Worm (Caenorhabditis elegans) whole organism, L2 larva: Measurements from ENCODE around the gene cav-2.
A peak's percentile ranks its signal among the peaks of the same experiment; 100 is the strongest.

ENCODE experiments used
- C34F6.9 ChIP-seq: fragments of 150-350 bp; optimal IDR thresholded peaks from 2 replicates; lab custom pipeline; 2014; ENCODE audit warnings: missing biosample characterization, missing genetic modification characterization
- F13H6.1 ChIP-seq: sonication (generic microtip); optimal IDR thresholded peaks from 2 replicates; lab custom pipeline; 2016; ENCODE audit warnings: missing genetic modification characterization, missing compliant biosample characterization
- R02D3.7 ChIP-seq: fragments of 150-350 bp; optimal IDR thresholded peaks from 2 replicates; lab custom pipeline; 2014; ENCODE audit warnings: missing biosample characterization, missing genetic modification characterization
- aly-2 ChIP-seq: fragments of 150-350 bp; optimal IDR thresholded peaks from 2 replicates; lab custom pipeline; 2014; ENCODE audit warnings: missing biosample characterization, missing genetic modification characterization
- ama-1 ChIP-seq: fragments of 150-350 bp; optimal IDR thresholded peaks from 2 replicates; lab custom pipeline; 2018; ENCODE audit warnings: inconsistent platforms
- ceh-16 ChIP-seq: fragments of 150-350 bp; optimal IDR thresholded peaks from 2 replicates; lab custom pipeline; 2014; ENCODE audit warnings: missing biosample characterization, missing genetic modification characterization
- ceh-82 ChIP-seq: fragments of 150-350 bp; optimal IDR thresholded peaks from 2 replicates; lab custom pipeline; 2014; ENCODE audit warnings: missing biosample characterization, missing genetic modification characterization
- crh-2 ChIP-seq: sonication (generic microtip); optimal IDR thresholded peaks from 2 replicates; lab custom pipeline; 2017; ENCODE audit warnings: missing biosample characterization, missing genetic modification characterization
- dmd-4 ChIP-seq: sonication (generic microtip); optimal IDR thresholded peaks from 2 replicates; lab custom pipeline; 2017; ENCODE audit warnings: missing biosample characterization, missing genetic modification characterization
- elt-3 ChIP-seq: sonication (generic microtip); optimal IDR thresholded peaks from 2 replicates; lab custom pipeline; 2017; ENCODE audit warnings: missing biosample characterization, missing genetic modification characterization
- fos-1 ChIP-seq: fragments of 150-350 bp; optimal IDR thresholded peaks from 2 replicates; lab custom pipeline; 2014; ENCODE audit warnings: missing biosample characterization, missing genetic modification characterization
- gmeb-1 ChIP-seq: fragments of 150-350 bp; optimal IDR thresholded peaks from 2 replicates; lab custom pipeline; 2014; ENCODE audit warnings: missing biosample characterization, missing genetic modification characterization
- lin-13 ChIP-seq: fragments of 150-350 bp; optimal IDR thresholded peaks from 2 replicates; lab custom pipeline; 2014; ENCODE audit warnings: missing biosample characterization, missing genetic modification reagents, missing genetic modification characterization
- lsy-2 ChIP-seq, 2 experiments: fragments of 150-350 bp in 1 of 2; sonication (generic microtip) in 1 of 2; optimal IDR thresholded peaks; 2 replicates each; lab custom pipeline; 2014 to 2017; ENCODE audit warnings: missing biosample characterization in 2 of 2, missing genetic modification characterization in 2 of 2
- mab-5 ChIP-seq: fragments of 150-350 bp; optimal IDR thresholded peaks from 2 replicates; lab custom pipeline; 2014; ENCODE audit warnings: missing biosample characterization, missing genetic modification characterization
- nhr-12 ChIP-seq: fragments of 150-350 bp; optimal IDR thresholded peaks from 2 replicates; lab custom pipeline; 2014; ENCODE audit warnings: missing biosample characterization, missing genetic modification characterization
- nhr-129 ChIP-seq: fragments of 150-350 bp; optimal IDR thresholded peaks from 2 replicates; lab custom pipeline; 2014; ENCODE audit warnings: missing biosample characterization, missing genetic modification characterization
- nhr-21 ChIP-seq: fragments of 150-350 bp; optimal IDR thresholded peaks from 2 replicates; lab custom pipeline; 2014; ENCODE audit warnings: missing biosample characterization, missing genetic modification characterization
- nhr-23 ChIP-seq: fragments of 150-350 bp; optimal IDR thresholded peaks from 2 replicates; lab custom pipeline; 2014; ENCODE audit warnings: missing biosample characterization, missing genetic modification reagents, missing genetic modification characterization
- nhr-237 ChIP-seq: fragments of 150-350 bp; optimal IDR thresholded peaks from 2 replicates; lab custom pipeline; 2014; ENCODE audit warnings: missing biosample characterization, missing genetic modification characterization
- nhr-25 ChIP-seq: fragments of 150-350 bp; sonication (generic microtip); optimal IDR thresholded peaks from 3 replicates; lab custom pipeline; 2014; ENCODE audit warnings: missing biosample characterization, missing genetic modification characterization
- nhr-77 ChIP-seq: fragments of 150-350 bp; optimal IDR thresholded peaks from 2 replicates; lab custom pipeline; 2014; ENCODE audit warnings: missing biosample characterization, missing genetic modification characterization
- sma-3 ChIP-seq: sonication (generic microtip); optimal IDR thresholded peaks from 2 replicates; lab custom pipeline; 2016; ENCODE audit warnings: missing genetic modification reagents, missing genetic modification characterization, missing compliant biosample characterization
- sma-9 ChIP-seq, 2 experiments: fragments of 150-350 bp in 1 of 2; sonication (generic microtip) in 1 of 2; optimal IDR thresholded peaks; 2 replicates each; lab custom pipeline; 2014 to 2016; ENCODE audit warnings: missing genetic modification characterization in 2 of 2, mild to moderate bottlenecking in 1 of 2, missing biosample characterization in 1 of 2, missing compliant biosample characterization in 1 of 2, missing genetic modification reagents in 1 of 2, moderate library complexity in 1 of 2
- snpc-4 ChIP-seq: fragments of 150-350 bp; optimal IDR thresholded peaks from 2 replicates; lab custom pipeline; 2014; ENCODE audit warnings: missing biosample characterization, missing genetic modification characterization
- unc-55 ChIP-seq: fragments of 150-350 bp; sonication (generic microtip); optimal IDR thresholded peaks from 3 replicates; lab custom pipeline; 2014; ENCODE audit warnings: missing biosample characterization, missing genetic modification reagents, missing genetic modification characterization
- zag-1 ChIP-seq: fragments of 150-350 bp; optimal IDR thresholded peaks from 2 replicates; lab custom pipeline; 2014; ENCODE audit warnings: missing biosample characterization, missing genetic modification characterization
- ztf-4 ChIP-seq: fragments of 150-350 bp; optimal IDR thresholded peaks from 2 replicates; lab custom pipeline; 2014; ENCODE audit warnings: missing biosample characterization, missing genetic modification characterization

Gene cav-2

ce11 chrV:13566967-13567366 is 10.1 kb downstream of the cav-2 start (continued):
- no peak for TF ChIP-seq aly-2 (tag; lab: Kevin White, UChicago)

DNA sequence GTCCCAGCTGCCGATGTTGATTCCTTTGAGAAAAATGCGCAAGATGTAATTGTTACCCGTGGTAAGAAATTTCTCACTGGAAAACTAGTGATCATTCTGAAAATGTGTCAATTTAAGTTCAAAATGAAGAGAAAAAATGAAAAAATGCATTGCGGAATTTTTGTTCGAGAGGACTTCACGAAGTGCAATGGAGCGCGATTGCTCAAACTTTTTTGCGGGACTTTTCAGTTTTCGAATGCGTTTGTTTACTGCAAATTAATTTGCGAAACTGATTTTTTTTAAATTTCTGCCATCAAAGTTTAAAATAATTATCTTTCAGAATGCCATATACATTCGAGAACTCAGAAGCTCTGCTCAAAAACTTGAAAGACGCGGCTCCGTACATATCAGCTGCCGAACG is 11.6 kb downstream of the cav-2 start, which contains the start of the genes nuaf-1 and bir-2:
nuaf-1 (minus strand) TSS at position 98 of the 400 bp plus-strand sequence.
bir-2 (plus strand) TSS at position 318 of the 400 bp plus-strand sequence.
- no peak for TF ChIP-seq nhr-23
- no peak for TF ChIP-seq nhr-12
- peak; percentile 50 for TF ChIP-seq sma-9 (GFP tag; optimal IDR thresholded peaks at IDR 0.05; lab: Kevin White, UChicago)
- no peak for TF ChIP-seq sma-9 (tag; optimal IDR thresholded peaks at IDR 0.05; lab: Kevin White, UChicago)
- TF ChIP-seq aly-2 (tag; lab: Kevin White, UChicago), result no peak
- peak; percentile 40 for TF ChIP-seq nhr-129 (tag; lab: Kevin White, UChicago)
- TF ChIP-seq lsy-2 (tag; optimal IDR thresholded peaks at IDR 0.05; lab: Kevin White, UChicago), result peak; percentile 10 to 68
- TF ChIP-seq nhr-237, result no peak
- no peak for TF ChIP-seq nhr-25 (tag; lab: Kevin White, UChicago)
- TF ChIP-seq snpc-4, result no peak
- peak; percentile 78 for TF ChIP-seq unc-55 (GFP tag; lab: Kevin White, UChicago)
- no peak for TF ChIP-seq elt-3 (tag; lab: Kevin White, UChicago)
- peak; percentile 31 for TF ChIP-seq F13H6.1 (tag; lab: Kevin White, UChicago)
- TF ChIP-seq crh-2 (tag; lab: Kevin White, UChicago), result peak; percentile 67
- peak; percentile 11 for TF ChIP-seq nhr-21
- TF ChIP-seq lin-13 (GFP tag; lab: Kevin White, UChicago), result peak; percentile 28
- TF ChIP-seq nhr-77 (tag; lab: Kevin White, UChicago), result no peak
- TF ChIP-seq ceh-82 (tag; lab: Kevin White, UChicago), result no peak
- TF ChIP-seq gmeb-1 (tag; lab: Kevin White, UChicago), result peak; percentile 74
- TF ChIP-seq ceh-16 (tag; lab: Kevin White, UChicago), result no peak
- peak; percentile 42 for TF ChIP-seq sma-3
- peak; percentile 62 for TF ChIP-seq C34F6.9
- TF ChIP-seq zag-1 (tag; lab: Kevin White, UChicago), result no peak
- TF ChIP-seq fos-1 (tag; lab: Kevin White, UChicago), result peak; percentile 42

DNA sequence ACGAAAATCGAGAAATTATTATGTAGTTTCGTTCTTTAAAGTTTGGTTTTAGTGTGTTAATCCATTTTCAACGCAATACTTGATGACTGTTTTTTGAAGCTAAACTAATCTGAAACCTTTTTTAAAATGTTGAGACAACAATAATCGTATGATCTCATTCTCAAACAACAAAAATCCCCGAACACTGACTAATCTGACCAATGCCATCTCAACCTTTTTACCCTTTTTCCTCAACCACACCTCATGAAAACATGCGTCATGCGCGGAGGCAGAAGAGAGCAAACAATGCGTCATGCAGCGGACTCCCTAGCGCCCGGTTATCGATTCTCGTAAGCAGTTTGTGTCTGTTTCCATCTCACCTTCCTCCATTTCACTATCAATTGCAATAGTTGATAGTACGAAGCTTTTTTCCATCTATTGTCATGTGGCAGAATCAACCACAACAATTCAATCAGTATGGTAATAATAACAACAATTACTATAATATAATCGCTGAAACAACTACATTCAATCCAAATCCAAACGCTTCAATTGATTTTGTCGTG is 14.9 kb downstream of the cav-2 start, which contains the start of gene C50B8.4:
C50B8.4 (plus strand) TSS at position 299 of the 545 bp plus-strand sequence.
- peak; percentile 86 for TF ChIP-seq fos-1 (tag; lab: Kevin White, UChicago)
- TF ChIP-seq ceh-82 (tag; lab: Kevin White, UChicago), result no peak

ce11 chrV:13575866-13576265 is 19.0 kb downstream of the cav-2 start:
- TF ChIP-seq lin-13 (GFP tag; lab: Kevin White, UChicago), result no peak
- TF ChIP-seq mab-5, result no peak
- no peak for TF ChIP-seq lsy-2 (tag; optimal IDR thresholded peaks at IDR 0.05; lab: Kevin White, UChicago)
- TF ChIP-seq nhr-12, result no peak
- TF ChIP-seq R02D3.7 (tag; lab: Kevin White, UChicago), result no peak
- TF ChIP-seq zag-1 (tag; lab: Kevin White, UChicago), result no peak
- no peak for TF ChIP-seq elt-3 (tag; lab: Kevin White, UChicago)

ce11 chrV:13576828-13577227 is 19.9 kb downstream of the cav-2 start:
- TF ChIP-seq gmeb-1 (tag; lab: Kevin White, UChicago), result peak; percentile 7
- TF ChIP-seq fos-1 (tag; lab: Kevin White, UChicago), result peak; percentile 93
- no peak for TF ChIP-seq ama-1 (lab: Kevin White, UChicago)
- no peak for TF ChIP-seq dmd-4 (tag; lab: Kevin White, UChicago)
- TF ChIP-seq sma-9 (GFP tag; optimal IDR thresholded peaks at IDR 0.05; lab: Kevin White, UChicago), result peak; percentile 28
- no peak for TF ChIP-seq sma-9 (tag; optimal IDR thresholded peaks at IDR 0.05; lab: Kevin White, UChicago)
- TF ChIP-seq, all 48 proteins: peak for 3

- TF ChIP-seq fos-1 (tag; lab: Kevin White, UChicago) (peak; percentile 88), nhr-77 (tag; lab: Kevin White, UChicago) (no peak), ztf-4 (no peak)
Measured at ce11 chrV:13577463-13577862, 20.6 kb downstream of the cav-2 start.

- TF ChIP-seq sma-3 (no peak), nhr-12 (no peak), fos-1 (tag; lab: Kevin White, UChicago) (peak; percentile 60), elt-3 (tag; lab: Kevin White, UChicago) (no peak)
Measured at ce11 chrV:13578637-13579036, 21.7 kb downstream of the cav-2 start, which contains the start of gene C50B8.6. Gene C50B8.6, plus strand, starts transcription at chrV:13578972.
